Fruit fly (Drosophila melanogaster) whole organism, prepupa: ENCODE measurements around the gene Syt1.
A peak's percentile ranks its signal among the peaks of the same experiment; 100 is the strongest.

Source experiments
- Blimp-1 ChIP-seq: fragments of 200-800 bp; sonication (Bioruptor generic); optimal IDR thresholded peaks from 3 replicates; lab custom pipeline; 2017; ENCODE audit warnings: missing biosample characterization, missing genetic modification characterization, mild to moderate bottlenecking, moderate library complexity, missing genetic modification reagents
- CG10631 ChIP-seq: fragments of 200-800 bp; sonication (Bioruptor generic); optimal IDR thresholded peaks from 2 replicates; lab custom pipeline; 2016; ENCODE audit warnings: missing biosample characterization, missing genetic modification characterization
- CG10669 ChIP-seq: fragments of 200-800 bp; sonication (Bioruptor generic); optimal IDR thresholded peaks from 3 replicates; lab custom pipeline; 2018; ENCODE audit warnings: missing biosample characterization, mild to moderate bottlenecking, missing genetic modification characterization, moderate library complexity
- CG11762 ChIP-seq: fragments of 200-800 bp; sonication (Bioruptor generic); optimal IDR thresholded peaks from 3 replicates; lab custom pipeline; 2016; ENCODE audit warnings: missing biosample characterization, missing genetic modification characterization; ENCODE audit not compliant: insufficient read depth
- CG11902 ChIP-seq: fragments of 200-800 bp; sonication (Bioruptor generic); optimal IDR thresholded peaks from 3 replicates; lab custom pipeline; 2016; ENCODE audit warnings: missing biosample characterization, missing genetic modification characterization
- CG1621 ChIP-seq: fragments of 200-800 bp; sonication (Bioruptor generic); optimal IDR thresholded peaks from 3 replicates; lab custom pipeline; 2018; ENCODE audit warnings: missing biosample characterization, mild to moderate bottlenecking, missing genetic modification characterization
- CG16779 ChIP-seq: fragments of 200-800 bp; sonication (Bioruptor generic); optimal IDR thresholded peaks from 3 replicates; lab custom pipeline; 2017; ENCODE audit warnings: missing biosample characterization, mild to moderate bottlenecking, missing genetic modification characterization
- CG3032 ChIP-seq: fragments of 200-800 bp; optimal IDR thresholded peaks from 2 replicates; lab custom pipeline; 2019; ENCODE audit warnings: missing biosample characterization, mild to moderate bottlenecking, missing genetic modification characterization, moderate library complexity
- CG34406 ChIP-seq: fragments of 200-800 bp; sonication (Bioruptor generic); optimal IDR thresholded peaks from 3 replicates; lab custom pipeline; 2016; ENCODE audit warnings: missing biosample characterization, missing genetic modification characterization
- CG3919 ChIP-seq: fragments of 200-800 bp; sonication (Bioruptor generic); optimal IDR thresholded peaks from 3 replicates; lab custom pipeline; 2016; ENCODE audit warnings: missing biosample characterization, missing genetic modification characterization
- CG4318 ChIP-seq: fragments of 200-800 bp; sonication (Bioruptor generic); optimal IDR thresholded peaks from 3 replicates; lab custom pipeline; 2017; ENCODE audit warnings: missing biosample characterization, mild to moderate bottlenecking, missing genetic modification characterization
- CG6163 ChIP-seq: fragments of 200-800 bp; sonication (Bioruptor generic); IDR thresholded peaks from 3 replicates; pipeline ENCODE4 v1.3.6; 2022; ENCODE audit warnings: missing biosample characterization, missing genetic modification characterization
- CG6792 ChIP-seq: fragments of 200-800 bp; sonication (Bioruptor generic); optimal IDR thresholded peaks from 3 replicates; lab custom pipeline; 2016; ENCODE audit warnings: missing biosample characterization, missing genetic modification characterization
- CG6854 ChIP-seq: fragments of 200-800 bp; sonication (Bioruptor generic); optimal IDR thresholded peaks from 2 replicates; lab custom pipeline; 2017; ENCODE audit warnings: missing biosample characterization, mild to moderate bottlenecking, missing genetic modification characterization
- CG8119 ChIP-seq: fragments of 200-800 bp; sonication (Bioruptor generic); IDR thresholded peaks from 3 replicates; pipeline ENCODE4 v1.3.6; 2022; ENCODE audit warnings: missing biosample characterization, missing genetic modification characterization
- CG8319 ChIP-seq: fragments of 200-800 bp; sonication (Bioruptor generic); optimal IDR thresholded peaks from 3 replicates; lab custom pipeline; 2016; ENCODE audit warnings: missing biosample characterization, missing genetic modification characterization
- CG9139 ChIP-seq: fragments of 200-800 bp; sonication (Bioruptor generic); optimal IDR thresholded peaks from 3 replicates; lab custom pipeline; 2017; ENCODE audit warnings: missing biosample characterization, mild to moderate bottlenecking, missing genetic modification characterization
- Eip75B ChIP-seq: fragments of 200-800 bp; sonication (Bioruptor generic); optimal IDR thresholded peaks from 3 replicates; lab custom pipeline; 2016; ENCODE audit warnings: missing biosample characterization, missing genetic modification characterization
- Eip93F ChIP-seq: fragments of 200-800 bp; sonication (Bioruptor generic); optimal IDR thresholded peaks from 2 replicates; lab custom pipeline; 2016; ENCODE audit warnings: missing biosample characterization, mild to moderate bottlenecking, missing genetic modification characterization
- Ets96B ChIP-seq: fragments of 200-800 bp; optimal IDR thresholded peaks from 2 replicates; lab custom pipeline; 2019; ENCODE audit warnings: missing biosample characterization, mild to moderate bottlenecking, missing genetic modification characterization, moderate library complexity
- Gug ChIP-seq: fragments of 200-800 bp; sonication (Bioruptor generic); IDR thresholded peaks from 2 replicates; pipeline ENCODE4 v1.3.6; 2022; ENCODE audit warnings: missing biosample characterization, missing genetic modification characterization
- Hr38 ChIP-seq: sonication (Bioruptor generic); optimal IDR thresholded peaks from 2 replicates; lab custom pipeline; 2016; ENCODE audit warnings: missing biosample characterization, missing genetic modification characterization
- Hr39 ChIP-seq: fragments of 200-800 bp; sonication (Bioruptor generic); optimal IDR thresholded peaks from 2 replicates; lab custom pipeline; 2016; ENCODE audit warnings: missing biosample characterization, missing genetic modification characterization
- Lpt ChIP-seq: fragments of 200-800 bp; sonication (Bioruptor generic); optimal IDR thresholded peaks from 3 replicates; lab custom pipeline; 2016; ENCODE audit warnings: missing biosample characterization, missing genetic modification characterization
- Met ChIP-seq: fragments of 200-800 bp; sonication (Bioruptor generic); optimal IDR thresholded peaks from 3 replicates; lab custom pipeline; 2016; ENCODE audit warnings: missing biosample characterization, missing genetic modification characterization
- Sox102F ChIP-seq: fragments of 200-800 bp; sonication (Bioruptor generic); optimal IDR thresholded peaks from 2 replicates; lab custom pipeline; 2016; ENCODE audit warnings: missing biosample characterization, mild to moderate bottlenecking, missing genetic modification characterization
- Sox14 ChIP-seq: fragments of 200-800 bp; sonication (Bioruptor generic); optimal IDR thresholded peaks from 3 replicates; lab custom pipeline; 2016; ENCODE audit warnings: missing biosample characterization, missing genetic modification characterization
- Sox15 ChIP-seq: fragments of 200-800 bp; sonication (Bioruptor generic); optimal IDR thresholded peaks from 3 replicates; lab custom pipeline; 2016; ENCODE audit warnings: missing biosample characterization, missing genetic modification characterization
- acj6 ChIP-seq: fragments of 200-800 bp; sonication (Bioruptor generic); optimal IDR thresholded peaks from 3 replicates; lab custom pipeline; 2016; ENCODE audit warnings: missing biosample characterization, missing genetic modification characterization
- dac ChIP-seq: fragments of 200-800 bp; sonication (Bioruptor generic); optimal IDR thresholded peaks from 2 replicates; lab custom pipeline; 2017; ENCODE audit warnings: missing biosample characterization, mild to moderate bottlenecking, missing genetic modification characterization
- dsx ChIP-seq: fragments of 200-800 bp; optimal IDR thresholded peaks from 3 replicates; lab custom pipeline; 2019; ENCODE audit warnings: missing biosample characterization, mild to moderate bottlenecking, missing genetic modification characterization, moderate library complexity; ENCODE audit not compliant: poor library complexity, severe bottlenecking
- eg ChIP-seq: fragments of 200-800 bp; sonication (Bioruptor generic); IDR thresholded peaks from 3 replicates; pipeline ENCODE4 v1.3.6; 2022; ENCODE audit warnings: missing biosample characterization, missing genetic modification characterization
- fd59A ChIP-seq: fragments of 200-800 bp; sonication (Bioruptor generic); optimal IDR thresholded peaks from 2 replicates; lab custom pipeline; 2017; ENCODE audit warnings: missing biosample characterization, mild to moderate bottlenecking, missing genetic modification characterization, missing genetic modification reagents
- fd85E ChIP-seq: fragments of 200-800 bp; sonication (Bioruptor generic); optimal IDR thresholded peaks from 3 replicates; lab custom pipeline; 2016; ENCODE audit warnings: missing biosample characterization, missing genetic modification characterization
- fkh ChIP-seq: fragments of 200-800 bp; sonication (Bioruptor generic); optimal IDR thresholded peaks from 3 replicates; lab custom pipeline; 2017; ENCODE audit warnings: missing biosample characterization, mild to moderate bottlenecking, missing genetic modification characterization, moderate library complexity
- pdm3 ChIP-seq: fragments of 200-800 bp; sonication (Bioruptor generic); optimal IDR thresholded peaks from 3 replicates; lab custom pipeline; 2016; ENCODE audit warnings: missing biosample characterization, missing genetic modification characterization
- salr ChIP-seq, 2 experiments: fragments of 200-800 bp; sonication (Bioruptor generic); optimal IDR thresholded peaks; 3 replicates each; lab custom pipeline; 2016 to 2018; ENCODE audit warnings: missing biosample characterization in 2 of 2, missing genetic modification characterization in 2 of 2, mild to moderate bottlenecking in 1 of 2
- ss ChIP-seq, 2 experiments: fragments of 200-800 bp; sonication (Bioruptor generic); optimal IDR thresholded peaks; 2 replicates in 1 of 2; 3 replicates in 1 of 2; lab custom pipeline; 2017 to 2018; ENCODE audit warnings: mild to moderate bottlenecking in 2 of 2, missing biosample characterization in 2 of 2, missing genetic modification characterization in 2 of 2, moderate library complexity in 1 of 2
- svp ChIP-seq: fragments of 200-800 bp; sonication (Bioruptor generic); peaks from one replicate; lab custom pipeline; 2016; ENCODE audit warnings: missing biosample characterization, missing genetic modification characterization
- vri ChIP-seq: fragments of 200-800 bp; sonication (Bioruptor generic); optimal IDR thresholded peaks from 3 replicates; lab custom pipeline; 2016; ENCODE audit warnings: missing biosample characterization, mild to moderate bottlenecking, missing genetic modification characterization

Syt1 gene

dm6 chr2L:2751904-2752459 is 47.8 kb downstream of the Syt1 start, which contains the start of gene Bacc (continued):
- TF ChIP-seq Sox15 (GFP tag; lab: Kevin White, UChicago) = peak; percentile 96
- peak; percentile 94 for TF ChIP-seq CG9139 (GFP tag; lab: Kevin White, UChicago)
- peak; percentile 97 for TF ChIP-seq CG34406 (GFP tag; lab: Kevin White, UChicago)
- peak; percentile 97 for TF ChIP-seq Ets96B (tag; lab: Kevin White, UChicago)
- peak; percentile 95 for TF ChIP-seq CG6854 (GFP tag; lab: Kevin White, UChicago)
- peak; percentile 99 for TF ChIP-seq acj6
- TF ChIP-seq CG4318 = peak; percentile 98
- TF ChIP-seq fkh = peak; percentile 14
- peak; percentile 97 to 99 for TF ChIP-seq ss (GFP tag; optimal IDR thresholded peaks at IDR 0.05; lab: Kevin White, UChicago)
- TF ChIP-seq dac (GFP tag; lab: Kevin White, UChicago) = peak; percentile 97
- TF ChIP-seq fd59A (GFP tag; lab: Kevin White, UChicago) = peak; percentile 99
- peak; percentile 98 for TF ChIP-seq pdm3 (GFP tag; lab: Kevin White, UChicago)
- TF ChIP-seq CG6163 (GFP tag; lab: Robert Waterston, UW) = no peak
- peak; percentile 98 for TF ChIP-seq Sox102F (GFP tag; lab: Kevin White, UChicago)
- TF ChIP-seq Hr39 = peak; percentile 98
- peak; percentile 93 for TF ChIP-seq vri
- TF ChIP-seq CG3032 = peak; percentile 98
- peak; percentile 99 for TF ChIP-seq Sox14 (GFP tag; lab: Kevin White, UChicago)
- peak; percentile 96 for TF ChIP-seq CG8319 (GFP tag; lab: Kevin White, UChicago)
- TF ChIP-seq Blimp-1 (GFP tag; lab: Kevin White, UChicago) = peak; percentile 93
- peak; percentile 97 for TF ChIP-seq CG10631 (GFP tag; lab: Kevin White, UChicago)
- TF ChIP-seq svp = peak; percentile 99
- TF ChIP-seq salr (GFP tag; optimal IDR thresholded peaks at IDR 0.05; lab: Kevin White, UChicago) = peak; percentile 90 to 99
- peak; percentile 56 for TF ChIP-seq Hr38 (GFP tag; lab: Kevin White, UChicago)
- TF ChIP-seq eg (GFP tag; lab: Robert Waterston, UW) = no peak
- peak; percentile 91 for TF ChIP-seq dsx (GFP tag; lab: Kevin White, UChicago)
- TF ChIP-seq fd85E = peak; percentile 96
- TF ChIP-seq CG8119 (GFP tag; lab: Robert Waterston, UW) = no peak
- TF ChIP-seq Lpt (GFP tag; lab: Kevin White, UChicago) = peak; percentile 93
- peak; percentile 93 for TF ChIP-seq CG1621
- TF ChIP-seq CG11902 (GFP tag; lab: Kevin White, UChicago) = peak; percentile 96
- TF ChIP-seq CG3919 (GFP tag; lab: Kevin White, UChicago) = peak; percentile 98
- TF ChIP-seq CG11762 = peak; percentile 98

- TF ChIP-seq Met (GFP tag; lab: Kevin White, UChicago) = no peak
- TF ChIP-seq vri = peak; percentile 86
- no peak for TF ChIP-seq pdm3 (GFP tag; lab: Kevin White, UChicago)
- no peak for TF ChIP-seq fd85E
- TF ChIP-seq CG1621 = no peak
- TF ChIP-seq CG10669 (GFP tag; lab: Kevin White, UChicago) = no peak
- TF ChIP-seq Eip75B (GFP tag; lab: Kevin White, UChicago) = no peak
- no peak for TF ChIP-seq CG16779 (tag; lab: Kevin White, UChicago)
- TF ChIP-seq fkh = peak; percentile 29
- TF ChIP-seq CG6854 (GFP tag; lab: Kevin White, UChicago) = no peak
- TF ChIP-seq ss (GFP tag; optimal IDR thresholded peaks at IDR 0.05; lab: Kevin White, UChicago) = peak in 1 of 2 experiments; percentile 34
- TF ChIP-seq CG34406 (GFP tag; lab: Kevin White, UChicago) = no peak
- peak; percentile 28 for TF ChIP-seq Eip93F (GFP tag; lab: Kevin White, UChicago)
- no peak for TF ChIP-seq CG6163 (GFP tag; lab: Robert Waterston, UW)
- no peak for TF ChIP-seq CG3919 (GFP tag; lab: Kevin White, UChicago)
- TF ChIP-seq CG6792 (GFP tag; lab: Kevin White, UChicago) = no peak
- no peak for TF ChIP-seq Blimp-1 (GFP tag; lab: Kevin White, UChicago)
- peak; percentile 69 for TF ChIP-seq svp
- TF ChIP-seq Gug (GFP tag; lab: Robert Waterston, UW) = no peak
- TF ChIP-seq, all 60 proteins: peak for 5
Measured at dm6 chr2L:2751085-2751710, 48.6 kb downstream of the Syt1 start.
